Worm (Caenorhabditis elegans): ENCODE results near the gene C34F11.8.

C34F11.8 gene

ce11 chrII:5187934-5188333 lies 22.8 kb downstream of the C34F11.8 start:
- TF ChIP-seq C34B4.2 (tag; optimal IDR thresholded peaks at IDR 0.05) = no peak
- no peak for TF ChIP-seq jun-1 (tag; optimal IDR thresholded peaks at IDR 0.05)
- TF ChIP-seq blmp-1 (tag; optimal IDR thresholded peaks at IDR 0.05) = no peak
- TF ChIP-seq ceh-90 (tag; optimal IDR thresholded peaks at IDR 0.05) = no peak
- no peak for TF ChIP-seq lin-14 (GFP tag; optimal IDR thresholded peaks at IDR 0.05)
- no peak for TF ChIP-seq Y116A8C.19 (tag; optimal IDR thresholded peaks at IDR 0.05; ENCODE audit: borderline replicate concordance)
- no peak for TF ChIP-seq nhr-84 (tag; optimal IDR thresholded peaks at IDR 0.05)
- TF ChIP-seq nhr-85 (tag) = no peak
- no peak for TF ChIP-seq nhr-237 (tag; optimal IDR thresholded peaks at IDR 0.05)
- TF ChIP-seq egl-13 (tag; optimal IDR thresholded peaks at IDR 0.05) = no peak
- no peak for TF ChIP-seq tlp-1 (tag; optimal IDR thresholded peaks at IDR 0.05)
- no peak for TF ChIP-seq lir-3 (tag; optimal IDR thresholded peaks at IDR 0.05; ENCODE audit: poor library complexity)
- no peak for TF ChIP-seq F16B12.6 (tag; optimal IDR thresholded peaks at IDR 0.05)

- no peak for TF ChIP-seq pax-3 (tag; optimal IDR thresholded peaks at IDR 0.05)
- no peak for TF ChIP-seq lin-14 (GFP tag; optimal IDR thresholded peaks at IDR 0.05)
- no peak for TF ChIP-seq vab-15 (tag; optimal IDR thresholded peaks at IDR 0.05)
- TF ChIP-seq nhr-71 (tag; optimal IDR thresholded peaks at IDR 0.05) = no peak
- TF ChIP-seq xbp-1 (tag; optimal IDR thresholded peaks at IDR 0.05) = no peak
- TF ChIP-seq nhr-90 (tag; optimal IDR thresholded peaks at IDR 0.05; ENCODE audit: poor library complexity) = no peak
- TF ChIP-seq snu-23 (GFP tag; optimal IDR thresholded peaks at IDR 0.05) = no peak
- TF ChIP-seq hlh-4 (tag; optimal IDR thresholded peaks at IDR 0.05) = no peak
- no peak for TF ChIP-seq unc-86 (tag; optimal IDR thresholded peaks at IDR 0.05)
- TF ChIP-seq Y116A8C.19 (tag; optimal IDR thresholded peaks at IDR 0.05; ENCODE audit: borderline replicate concordance) = no peak
- TF ChIP-seq ets-5 (GFP tag; IDR thresholded peaks at IDR 0.05) = no peak
- TF ChIP-seq ceh-90 (tag; optimal IDR thresholded peaks at IDR 0.05) = no peak
- TF ChIP-seq aly-2 (tag; optimal IDR thresholded peaks at IDR 0.05) = no peak
- TF ChIP-seq alr-1 (tag; optimal IDR thresholded peaks at IDR 0.05; ENCODE audit: borderline replicate concordance) = no peak
Measured at ce11 chrII:5187469-5187868, 23.3 kb downstream of the C34F11.8 start, which contains the start of gene crh-2. crh-2 (minus strand) TSS chrII:5187569.

- TF ChIP-seq snpc-4 (tag; optimal IDR thresholded peaks at IDR 0.05) = no peak
- peak; percentile 88 for TF ChIP-seq elt-2 (tag; optimal IDR thresholded peaks at IDR 0.05)
- no peak for TF ChIP-seq Y116A8C.19 (tag; optimal IDR thresholded peaks at IDR 0.05; ENCODE audit: borderline replicate concordance)
- no peak for TF ChIP-seq sup-37 (GFP tag; optimal IDR thresholded peaks at IDR 0.05)
- no peak for TF ChIP-seq mep-1 (tag; optimal IDR thresholded peaks at IDR 0.05)
- no peak for TF ChIP-seq hlh-4 (tag; optimal IDR thresholded peaks at IDR 0.05)
Measured at ce11 chrII:5186870-5187269, 23.9 kb downstream of the C34F11.8 start.

DNA sequence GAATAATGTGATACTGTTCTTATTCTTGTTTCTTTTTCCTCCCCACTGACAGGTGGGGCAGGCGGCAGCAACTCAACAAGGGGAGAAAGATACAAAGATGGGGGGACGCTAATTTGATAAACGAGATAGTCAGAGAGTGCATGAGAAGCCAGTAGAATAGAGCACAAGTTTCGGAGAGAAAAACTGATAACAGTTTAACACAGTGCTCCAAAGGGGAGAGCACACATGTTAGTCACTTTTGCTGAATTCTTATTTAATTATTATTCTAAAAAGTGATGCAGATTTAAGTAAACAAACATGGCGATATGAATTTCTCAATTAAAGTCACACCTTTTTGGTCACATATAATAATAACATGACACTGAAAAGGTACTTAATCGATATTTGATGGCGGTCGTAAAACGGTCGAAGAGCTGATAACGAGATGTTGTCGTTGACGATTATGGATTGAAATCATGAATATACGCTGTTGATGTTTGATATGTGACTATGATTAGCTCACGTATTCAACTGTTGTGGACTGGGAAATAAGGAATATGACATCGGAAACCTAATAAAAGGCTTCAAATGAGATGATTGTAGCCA lies 24.7 kb downstream of the C34F11.8 start:
- TF ChIP-seq rnt-1 (tag; optimal IDR thresholded peaks at IDR 0.05) (no peak), tlp-1 (tag; optimal IDR thresholded peaks at IDR 0.05) (peak; percentile 44), nhr-71 (tag; optimal IDR thresholded peaks at IDR 0.05) (peak; percentile 36), tbx-2 (tag; optimal IDR thresholded peaks at IDR 0.05) (no peak), zag-1 (tag; optimal IDR thresholded peaks at IDR 0.05) (no peak), ceh-8 (GFP tag; optimal IDR thresholded peaks at IDR 0.05) (no peak), lin-14 (GFP tag; optimal IDR thresholded peaks at IDR 0.05) (peak; percentile 23), elt-2 (tag; optimal IDR thresholded peaks at IDR 0.05) (peak; percentile 97)

ce11 chrII:5184661-5185545 lies 25.9 kb downstream of the C34F11.8 start:
- peak; percentile 98 for TF ChIP-seq elt-2 (tag; optimal IDR thresholded peaks at IDR 0.05)
- TF ChIP-seq nhr-11 (tag; optimal IDR thresholded peaks at IDR 0.05) = no peak
- TF ChIP-seq irx-1 (tag; optimal IDR thresholded peaks at IDR 0.05) = no peak
- TF ChIP-seq nhr-71 (tag; optimal IDR thresholded peaks at IDR 0.05) = peak; percentile 43

Measured in whole organism, L1 larva.